Worm (Caenorhabditis elegans): ENCODE data around the gene C06C6.9.

- TF ChIP-seq flt-1 (GFP tag; IDR thresholded peaks at IDR 0.05) (no peak), hmg-4 (GFP tag; optimal IDR thresholded peaks at IDR 0.05) (no peak), tbx-37 (GFP tag; conservative IDR thresholded peaks at IDR 0.05) (no peak), hnd-1 (tag; optimal IDR thresholded peaks at IDR 0.05) (no peak), pes-1 (GFP tag; IDR thresholded peaks at IDR 0.05) (no peak), ama-1 (optimal IDR thresholded peaks at IDR 0.05) (no peak), tra-4 (tag; optimal IDR thresholded peaks at IDR 0.05) (no peak), ets-7 (tag; optimal IDR thresholded peaks at IDR 0.05) (no peak), hmbx-1 (tag; optimal IDR thresholded peaks at IDR 0.05) (no peak), F13C5.2 (tag; optimal IDR thresholded peaks at IDR 0.05) (no peak)
Measured at ce11 chrV:15975845-15976244, 20.7 kb downstream of the C06C6.9 start, which contains the start of gene clec-232.

Measured in whole organism, early embryonic.